Fruit fly (Drosophila melanogaster): ENCODE measurements around the gene Sox21a.
A peak's percentile ranks its signal among the peaks of the same experiment; 100 is the strongest.

Sox21a gene

DNA sequence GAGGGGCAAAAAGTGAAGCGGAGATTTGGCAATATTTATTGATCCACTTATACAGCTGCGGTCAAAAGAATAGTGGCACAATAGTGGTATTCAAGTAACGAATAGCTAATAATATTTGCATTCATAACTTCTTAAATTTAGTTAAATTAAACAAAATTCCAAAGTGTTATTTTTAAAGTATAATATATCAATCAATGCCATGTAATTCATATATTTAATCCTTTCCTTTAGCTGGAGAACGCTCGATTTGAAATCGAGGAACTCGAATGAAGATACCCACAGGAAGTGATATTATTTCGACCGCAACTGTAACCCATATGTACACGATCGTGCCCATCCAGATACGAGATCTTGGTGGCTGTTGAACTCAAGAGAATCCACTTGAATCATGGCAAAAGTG, 28.7 kb downstream of the Sox21a start:
- TF ChIP-seq ovo (GFP tag; optimal IDR thresholded peaks at IDR 0.05) (no peak), CG11617 (GFP tag; optimal IDR thresholded peaks at IDR 0.05) (no peak), kay (GFP tag; ENCODE audit: borderline replicate concordance) (peak; percentile 45)

DNA sequence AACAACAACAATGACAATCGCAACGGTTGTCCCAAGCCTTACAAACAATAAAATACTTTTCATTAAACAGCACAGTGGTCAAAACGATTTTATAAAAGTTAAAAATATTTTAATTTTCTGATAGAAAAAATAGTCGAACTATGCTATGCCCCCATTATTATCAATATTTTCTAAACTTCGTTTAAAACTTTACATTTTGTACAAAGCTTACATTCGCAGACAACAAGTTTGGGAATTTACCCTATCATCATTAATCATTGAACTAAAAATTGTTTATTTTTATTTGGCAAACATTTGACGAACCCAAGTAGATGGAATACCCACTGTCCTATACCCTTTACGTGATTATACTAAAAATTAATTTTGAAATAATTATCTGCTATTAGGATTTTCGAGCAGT, 29.7 kb downstream of the Sox21a start:
- TF ChIP-seq CG33017 (tag; optimal IDR thresholded peaks at IDR 0.05) (no peak), toe (GFP tag; optimal IDR thresholded peaks at IDR 0.05) (no peak), Mnt (GFP tag; optimal IDR thresholded peaks at IDR 0.05) (no peak), Hr96 (GFP tag; optimal IDR thresholded peaks at IDR 0.05) (no peak), Clk (GFP tag; optimal IDR thresholded peaks at IDR 0.05) (no peak), CG14711 (tag; optimal IDR thresholded peaks at IDR 0.05) (no peak)

DNA sequence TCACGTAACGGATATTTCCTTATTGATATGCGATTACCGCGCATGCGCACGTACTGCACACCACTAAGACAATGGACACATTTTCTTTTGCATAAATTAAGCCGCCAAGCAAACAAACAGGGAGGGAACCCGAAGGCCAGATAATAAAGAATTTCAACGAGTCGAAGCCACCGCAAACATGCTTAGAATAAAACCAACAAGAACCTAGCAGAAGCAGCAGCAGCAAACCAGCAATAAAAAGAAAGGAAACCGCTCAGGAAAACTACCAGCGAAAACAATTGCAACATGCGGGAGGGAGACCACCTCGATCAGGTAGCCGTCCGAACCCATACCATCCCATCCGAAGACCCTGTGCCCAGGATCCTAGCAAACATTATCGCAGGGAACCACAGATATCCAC, 31.4 kb downstream of the Sox21a start:
- no peak for TF ChIP-seq Clk (GFP tag; optimal IDR thresholded peaks at IDR 0.05)
- TF ChIP-seq cic (GFP tag; optimal IDR thresholded peaks at IDR 0.05): no peak
- TF ChIP-seq tj (GFP tag; optimal IDR thresholded peaks at IDR 0.05): no peak
- TF ChIP-seq CG33017 (tag; optimal IDR thresholded peaks at IDR 0.05): no peak
- TF ChIP-seq CG11617 (GFP tag; optimal IDR thresholded peaks at IDR 0.05): no peak

DNA sequence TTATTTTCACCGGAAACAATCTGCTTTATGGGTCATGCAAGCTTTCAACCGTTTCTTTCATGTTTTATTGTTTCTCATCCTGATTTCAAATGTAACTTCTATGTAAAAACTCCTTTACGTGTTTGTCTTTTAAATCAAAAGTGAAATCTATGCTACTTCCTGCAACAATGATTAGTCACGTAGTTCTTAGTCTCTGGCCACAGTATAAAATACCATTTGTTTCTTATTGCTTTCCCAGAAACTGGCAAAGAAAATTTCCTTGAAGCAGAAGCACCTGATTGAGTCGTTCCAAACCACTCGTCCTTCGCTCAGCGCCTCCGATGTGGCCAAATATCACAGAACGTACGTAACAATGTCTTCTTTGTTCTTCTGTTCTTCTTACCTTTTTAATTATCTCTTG, 32.4 kb downstream of the Sox21a start, which contains the start of gene btl:
Gene btl, plus strand, starts transcription at position 301 of the 400 bp plus-strand sequence.
- TF ChIP-seq CG1620 (GFP tag; optimal IDR thresholded peaks at IDR 0.05) (no peak), Clk (GFP tag; optimal IDR thresholded peaks at IDR 0.05) (no peak), ovo (GFP tag; optimal IDR thresholded peaks at IDR 0.05) (no peak), cnc (optimal IDR thresholded peaks at IDR 0.05) (no peak), CG11617 (GFP tag; optimal IDR thresholded peaks at IDR 0.05) (no peak), Mnt (GFP tag; optimal IDR thresholded peaks at IDR 0.05) (no peak), toe (GFP tag; optimal IDR thresholded peaks at IDR 0.05) (no peak)

DNA sequence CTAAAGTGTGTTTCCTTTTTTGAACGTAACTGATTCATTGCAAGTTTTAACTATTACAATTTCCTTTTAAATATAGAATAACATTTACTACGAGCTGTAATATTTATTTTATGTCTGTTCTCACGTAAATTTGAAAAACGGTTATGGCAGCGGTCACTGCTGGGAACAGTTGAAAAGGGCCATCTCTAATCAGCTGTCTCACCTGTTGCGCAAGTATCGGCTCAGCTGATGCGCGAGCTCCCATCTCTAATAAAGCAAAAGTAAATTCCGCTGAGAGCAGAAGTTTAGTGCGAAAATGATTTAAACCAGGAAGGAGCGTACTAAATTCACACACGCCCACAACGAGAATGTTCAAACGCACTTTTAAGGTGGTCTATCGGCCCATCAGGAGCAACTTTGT, 36.3 kb downstream of the Sox21a start, which contains the start of gene Pex1:
Gene Pex1, plus strand, starts transcription at position 272 of the 400 bp plus-strand sequence.
- no peak for TF ChIP-seq Mnt (GFP tag; optimal IDR thresholded peaks at IDR 0.05)
- TF ChIP-seq toe (GFP tag; optimal IDR thresholded peaks at IDR 0.05): no peak
- TF ChIP-seq bab1 (GFP tag; optimal IDR thresholded peaks at IDR 0.05): peak; percentile 63
- TF ChIP-seq tj (GFP tag; optimal IDR thresholded peaks at IDR 0.05): peak; percentile 60

DNA sequence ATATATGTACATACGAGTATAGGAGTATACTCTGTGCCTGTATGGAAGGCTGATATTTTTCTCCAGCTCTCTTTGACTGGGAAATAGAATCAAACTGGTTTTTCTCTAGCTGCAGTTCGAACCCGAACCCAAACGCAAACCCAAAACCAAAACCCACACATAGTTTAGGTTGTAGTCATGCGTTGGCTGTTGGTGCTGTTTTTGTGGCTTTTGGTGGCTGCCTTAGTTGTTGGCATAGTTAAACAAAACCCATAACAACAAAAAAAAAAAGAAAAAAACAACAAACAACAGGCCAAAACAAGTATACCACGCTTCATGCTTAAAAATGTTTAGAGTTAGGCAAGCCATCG, 43.9 kb downstream of the Sox21a start:
- TF ChIP-seq CG12768 (GFP tag; optimal IDR thresholded peaks at IDR 0.05): no peak
- TF ChIP-seq CG7045 (GFP tag; optimal IDR thresholded peaks at IDR 0.05): no peak
- no peak for TF ChIP-seq CG5204 (GFP tag; optimal IDR thresholded peaks at IDR 0.05)
- no peak for TF ChIP-seq CG11617 (GFP tag; optimal IDR thresholded peaks at IDR 0.05)
- no peak for TF ChIP-seq Hr96 (GFP tag; optimal IDR thresholded peaks at IDR 0.05)
- TF ChIP-seq ovo (GFP tag; optimal IDR thresholded peaks at IDR 0.05): no peak
- no peak for TF ChIP-seq cnc (optimal IDR thresholded peaks at IDR 0.05)
- TF ChIP-seq Crg-1 (GFP tag; optimal IDR thresholded peaks at IDR 0.05): no peak
- TF ChIP-seq Mnt (GFP tag; optimal IDR thresholded peaks at IDR 0.05): no peak
- no peak for TF ChIP-seq cic (GFP tag; optimal IDR thresholded peaks at IDR 0.05)
- TF ChIP-seq pad (GFP tag; optimal IDR thresholded peaks at IDR 0.05): no peak
- no peak for TF ChIP-seq CG7101 (tag; optimal IDR thresholded peaks at IDR 0.05)
- no peak for TF ChIP-seq Clk (GFP tag; optimal IDR thresholded peaks at IDR 0.05)
- no peak for TF ChIP-seq CG33017 (tag; optimal IDR thresholded peaks at IDR 0.05)
- no peak for TF ChIP-seq CG1620 (GFP tag; optimal IDR thresholded peaks at IDR 0.05)
- TF ChIP-seq tj (GFP tag; optimal IDR thresholded peaks at IDR 0.05): no peak
- no peak for TF ChIP-seq bab1 (GFP tag; optimal IDR thresholded peaks at IDR 0.05)
- TF ChIP-seq kay (GFP tag; ENCODE audit: borderline replicate concordance): no peak

DNA sequence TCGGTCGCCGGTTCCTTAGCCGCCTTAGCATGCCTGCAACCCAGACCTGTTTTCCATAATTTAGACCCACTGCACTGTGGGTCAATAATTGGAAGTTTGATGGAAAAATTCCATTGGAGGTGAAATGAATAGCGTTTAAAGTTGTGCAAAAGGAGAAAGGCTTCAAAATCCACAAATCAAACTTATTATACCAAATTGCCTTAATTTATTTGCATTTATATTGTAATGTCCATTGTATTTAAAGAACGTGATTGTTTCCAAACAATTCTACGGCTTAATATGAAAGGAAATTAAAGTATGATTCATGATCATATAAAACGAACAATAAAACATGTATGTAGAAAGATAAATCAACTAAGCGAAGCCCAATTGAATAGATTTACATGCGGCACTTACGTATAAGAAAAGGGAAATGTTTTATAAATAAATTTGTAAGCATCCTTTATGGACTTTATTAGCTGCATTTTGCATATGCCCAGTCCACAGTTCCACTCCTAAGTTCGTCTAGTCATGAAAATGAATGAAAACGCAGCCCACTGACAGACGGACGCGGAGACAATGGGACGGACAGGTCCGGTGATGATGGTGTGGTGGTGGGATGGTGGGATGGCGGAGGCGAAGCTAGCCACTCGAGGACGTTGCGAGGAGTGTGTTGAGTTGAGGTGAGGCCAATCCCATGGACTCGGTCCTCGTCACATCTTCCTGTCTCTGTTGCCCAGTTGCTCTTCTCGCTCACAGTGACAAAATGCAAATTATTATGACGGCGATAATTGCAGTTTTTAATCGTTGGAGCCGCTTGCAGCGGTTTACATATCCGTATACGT, 44.5 kb downstream of the Sox21a start:
- TF ChIP-seq Clk (GFP tag; optimal IDR thresholded peaks at IDR 0.05): no peak
- no peak for TF ChIP-seq CG11617 (GFP tag; optimal IDR thresholded peaks at IDR 0.05)
- no peak for TF ChIP-seq Mnt (GFP tag; optimal IDR thresholded peaks at IDR 0.05)
- TF ChIP-seq cnc (optimal IDR thresholded peaks at IDR 0.05): no peak
- no peak for TF ChIP-seq CG1620 (GFP tag; optimal IDR thresholded peaks at IDR 0.05)
- no peak for TF ChIP-seq CG14711 (tag; optimal IDR thresholded peaks at IDR 0.05)
- no peak for TF ChIP-seq ovo (GFP tag; optimal IDR thresholded peaks at IDR 0.05)
- TF ChIP-seq CG7045 (GFP tag; optimal IDR thresholded peaks at IDR 0.05): no peak
- TF ChIP-seq CG7101 (tag; optimal IDR thresholded peaks at IDR 0.05): no peak
- no peak for TF ChIP-seq bab1 (GFP tag; optimal IDR thresholded peaks at IDR 0.05)
- no peak for TF ChIP-seq pad (GFP tag; optimal IDR thresholded peaks at IDR 0.05)
- no peak for TF ChIP-seq CG33017 (tag; optimal IDR thresholded peaks at IDR 0.05)

DNA sequence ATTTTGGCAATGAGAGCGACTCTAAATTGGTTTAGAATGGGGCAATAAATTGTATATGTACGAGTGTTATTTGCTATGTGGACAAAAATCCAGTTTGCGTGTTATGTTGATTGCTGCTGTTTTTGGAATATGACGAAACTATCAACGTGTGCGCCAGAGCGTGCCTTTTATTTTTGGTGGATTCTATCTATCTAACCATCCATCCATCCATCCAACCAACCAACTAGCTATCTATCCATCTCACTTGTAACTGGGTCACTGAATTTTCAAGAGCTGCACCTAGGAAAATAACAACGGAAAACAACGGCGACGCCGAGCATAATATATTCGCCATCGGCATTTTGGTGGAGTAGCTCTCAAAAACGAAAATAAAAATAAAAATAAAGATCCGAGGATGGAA, 45.2 kb downstream of the Sox21a start:
- no peak for TF ChIP-seq CG7101 (tag; optimal IDR thresholded peaks at IDR 0.05)
- TF ChIP-seq tj (GFP tag; optimal IDR thresholded peaks at IDR 0.05): no peak
- TF ChIP-seq CG11617 (GFP tag; optimal IDR thresholded peaks at IDR 0.05): no peak
- no peak for TF ChIP-seq Clk (GFP tag; optimal IDR thresholded peaks at IDR 0.05)
- no peak for TF ChIP-seq CG14711 (tag; optimal IDR thresholded peaks at IDR 0.05)
- no peak for TF ChIP-seq kay (GFP tag; ENCODE audit: borderline replicate concordance)
- no peak for TF ChIP-seq toe (GFP tag; optimal IDR thresholded peaks at IDR 0.05)
- TF ChIP-seq CG33017 (tag; optimal IDR thresholded peaks at IDR 0.05): no peak
